Worm (Caenorhabditis elegans): Measurements from ENCODE around the gene prkl-1.

- TF ChIP-seq unc-62 (GFP tag; optimal IDR thresholded peaks at IDR 0.05 in 1 of 2) (no peak), unc-62 (tag; optimal IDR thresholded peaks at IDR 0.05) (no peak), fos-1 (tag; optimal IDR thresholded peaks at IDR 0.05) (no peak)
Observed at ce11 chrIV:7035823-7036222, 49.1 kb upstream of the prkl-1 start, which contains the start of gene C06G3.3.
